Worm (Caenorhabditis elegans): ENCODE data around the gene B0507.5.
A peak's percentile ranks its signal among the peaks of the same experiment; 100 is the strongest.

- TF ChIP-seq lin-15B (tag; optimal IDR thresholded peaks at IDR 0.05) (no peak), ztf-11 (tag; optimal IDR thresholded peaks at IDR 0.05) (no peak), pha-4 (tag; optimal IDR thresholded peaks at IDR 0.05) (peak; percentile 6), lin-39 (tag; optimal IDR thresholded peaks at IDR 0.05) (no peak), fos-1 (tag; optimal IDR thresholded peaks at IDR 0.05) (no peak), elt-1 (tag; optimal IDR thresholded peaks at IDR 0.05) (no peak), skn-1 (tag; optimal IDR thresholded peaks at IDR 0.05) (no peak), nhr-77 (tag; optimal IDR thresholded peaks at IDR 0.05) (no peak)
Measured at ce11 chrV:8782112-8782511, 28.6 kb downstream of the B0507.5 start.
